Fruit fly (Drosophila melanogaster) whole organism, embryonic: ENCODE data around the gene kis.
A peak's percentile ranks its signal among the peaks of the same experiment; 100 is the strongest.

Experiments used
- ATbp ChIP-seq: fragments of 200-800 bp; sonication (Bioruptor generic); optimal IDR thresholded peaks from 2 replicates; lab custom pipeline; 2017; ENCODE audit warnings: missing biosample characterization, mild to moderate bottlenecking, missing genetic modification characterization, missing genetic modification reagents
- Asciz ChIP-seq: fragments of 200-800 bp; sonication (Bioruptor generic); optimal IDR thresholded peaks from 2 replicates; lab custom pipeline; 2017; ENCODE audit warnings: missing biosample characterization, mild to moderate bottlenecking, missing genetic modification characterization, missing genetic modification reagents
- CG1024 ChIP-seq: fragments of 200-800 bp; sonication (Bioruptor generic); IDR thresholded peaks from 2 replicates; pipeline ENCODE4 v1.3.6; 2022; ENCODE audit warnings: missing biosample characterization, missing genetic modification characterization
- CG10543 ChIP-seq: fragments of 200-800 bp; sonication (Bioruptor generic); optimal IDR thresholded peaks from 3 replicates; lab custom pipeline; 2017; ENCODE audit warnings: missing biosample characterization, mild to moderate bottlenecking, missing genetic modification characterization, moderate library complexity
- CG11504 ChIP-seq: fragments of 200-800 bp; sonication (Bioruptor generic); optimal IDR thresholded peaks from 3 replicates; lab custom pipeline; 2019; ENCODE audit warnings: missing biosample characterization, mild to moderate bottlenecking, missing genetic modification characterization, moderate library complexity
- CG12744 ChIP-seq: fragments of 200-800 bp; sonication (Bioruptor generic); optimal IDR thresholded peaks from 2 replicates; lab custom pipeline; 2016; ENCODE audit warnings: missing biosample characterization, missing genetic modification characterization
- CG15601 ChIP-seq: fragments of 200-800 bp; sonication (Bioruptor generic); optimal IDR thresholded peaks from 3 replicates; lab custom pipeline; 2019; ENCODE audit warnings: missing biosample characterization, mild to moderate bottlenecking, missing genetic modification characterization, moderate library complexity
- CG17802 ChIP-seq: fragments of 200-800 bp; sonication (Bioruptor generic); optimal IDR thresholded peaks from 2 replicates; lab custom pipeline; 2018; ENCODE audit warnings: missing biosample characterization, mild to moderate bottlenecking, missing genetic modification characterization, moderate library complexity
- CG2199 ChIP-seq: fragments of 200-800 bp; sonication (Bioruptor generic); IDR thresholded peaks from 3 replicates; pipeline ENCODE4 v1.3.6; 2022; ENCODE audit warnings: missing biosample characterization, missing genetic modification characterization
- CG2202 ChIP-seq: fragments of 200-800 bp; sonication (Bioruptor generic); optimal IDR thresholded peaks from 2 replicates; lab custom pipeline; 2018; ENCODE audit warnings: missing biosample characterization, mild to moderate bottlenecking, missing genetic modification characterization
- CG3065 ChIP-seq: fragments of 200-800 bp; sonication (Bioruptor generic); optimal IDR thresholded peaks from 2 replicates; lab custom pipeline; 2016; ENCODE audit warnings: missing biosample characterization, missing genetic modification characterization
- CG31441 ChIP-seq: fragments of 200-800 bp; sonication (Bioruptor generic); IDR thresholded peaks from 2 replicates; pipeline ENCODE4 v1.3.6; 2022; ENCODE audit warnings: missing biosample characterization, missing genetic modification characterization
- CG3726 ChIP-seq: fragments of 200-800 bp; sonication (Bioruptor generic); IDR thresholded peaks from 3 replicates; pipeline ENCODE4, ENCODE4 v1.3.6; 2022; ENCODE audit warnings: missing biosample characterization, missing genetic modification characterization
- CG4360 ChIP-seq: fragments of 200-800 bp; sonication (Bioruptor generic); IDR thresholded peaks from 2 replicates; pipeline ENCODE4 v1.3.6; 2022; ENCODE audit warnings: missing biosample characterization, missing genetic modification characterization
- CG7556 ChIP-seq: fragments of 200-800 bp; sonication (Bioruptor generic); optimal IDR thresholded peaks from 2 replicates; lab custom pipeline; 2017; ENCODE audit warnings: missing biosample characterization, mild to moderate bottlenecking, missing genetic modification characterization
- CG8359 ChIP-seq: fragments of 200-800 bp; sonication (Bioruptor generic); optimal IDR thresholded peaks from 2 replicates; lab custom pipeline; 2017; ENCODE audit warnings: missing biosample characterization, mild to moderate bottlenecking, missing genetic modification characterization, borderline replicate concordance
- Camta ChIP-seq: fragments of 200-800 bp; sonication (Bioruptor generic); optimal IDR thresholded peaks from 2 replicates; lab custom pipeline; 2016; ENCODE audit warnings: missing biosample characterization, missing genetic modification characterization
- D19A ChIP-seq: fragments of 200-800 bp; optimal IDR thresholded peaks from 3 replicates; lab custom pipeline; 2019; ENCODE audit warnings: missing biosample characterization, mild to moderate bottlenecking, missing genetic modification characterization, moderate library complexity
- Meics ChIP-seq: fragments of 200-800 bp; sonication (Bioruptor generic); optimal IDR thresholded peaks from 2 replicates; lab custom pipeline; 2017; ENCODE audit warnings: missing biosample characterization, mild to moderate bottlenecking, missing genetic modification characterization
- NC2α ChIP-seq: fragments of 200-800 bp; sonication (Bioruptor generic); optimal IDR thresholded peaks from 2 replicates; lab custom pipeline; 2016; ENCODE audit warnings: missing biosample characterization, missing genetic modification characterization
- Taf1 ChIP-seq: fragments of 200-800 bp; sonication (Bioruptor generic); IDR thresholded peaks from 2 replicates; pipeline ENCODE4 v1.3.6; 2022; ENCODE audit warnings: missing biosample characterization, missing genetic modification characterization
- abd-A ChIP-seq: fragments of 200-800 bp; sonication (Bioruptor generic); optimal IDR thresholded peaks from 3 replicates; lab custom pipeline; 2019; ENCODE audit warnings: missing biosample characterization, mild to moderate bottlenecking, missing genetic modification characterization, moderate library complexity
- caup ChIP-seq: fragments of 200-800 bp; sonication (Bioruptor generic); optimal IDR thresholded peaks from 3 replicates; lab custom pipeline; 2017; ENCODE audit warnings: missing biosample characterization, mild to moderate bottlenecking, missing genetic modification characterization, moderate library complexity; ENCODE audit not compliant: severe bottlenecking
- ewg ChIP-seq: fragments of 200-800 bp; sonication (Bioruptor generic); optimal IDR thresholded peaks from 3 replicates; lab custom pipeline; 2017; ENCODE audit warnings: mild to moderate bottlenecking, missing biosample characterization, missing genetic modification reagents, missing genetic modification characterization
- nerfin-1 ChIP-seq: fragments of 200-800 bp; sonication (Bioruptor generic); optimal IDR thresholded peaks from 3 replicates; lab custom pipeline; 2019; ENCODE audit warnings: missing biosample characterization, mild to moderate bottlenecking, missing genetic modification characterization, moderate library complexity
- onecut ChIP-seq: fragments of 200-800 bp; sonication (Bioruptor generic); IDR thresholded peaks from 2 replicates; pipeline ENCODE4 v1.3.6; 2022; ENCODE audit warnings: missing biosample characterization, missing genetic modification characterization
- pita ChIP-seq: fragments of 200-800 bp; sonication (Bioruptor generic); optimal IDR thresholded peaks from 2 replicates; lab custom pipeline; 2017; ENCODE audit warnings: missing biosample characterization, mild to moderate bottlenecking, missing genetic modification characterization
- scrt ChIP-seq: fragments of 200-800 bp; sonication (Bioruptor generic); optimal IDR thresholded peaks from 2 replicates; lab custom pipeline; 2018; ENCODE audit warnings: missing biosample characterization, mild to moderate bottlenecking, missing genetic modification characterization, moderate library complexity
- sd ChIP-seq: fragments of 200-800 bp; sonication (Bioruptor generic); optimal IDR thresholded peaks from 3 replicates; lab custom pipeline; 2018; ENCODE audit warnings: missing biosample characterization, mild to moderate bottlenecking, missing genetic modification characterization, moderate library complexity
- sens-2 ChIP-seq: fragments of 200-800 bp; sonication (Bioruptor generic); IDR thresholded peaks from 2 replicates; pipeline ENCODE4 v1.3.6; 2022; ENCODE audit warnings: missing biosample characterization, missing genetic modification characterization
- seq ChIP-seq: fragments of 200-800 bp; sonication (Bioruptor generic); IDR thresholded peaks from 2 replicates; pipeline ENCODE4 v1.3.6; 2022; ENCODE audit warnings: missing biosample characterization, missing genetic modification characterization
- sim ChIP-seq: fragments of 200-800 bp; sonication (Bioruptor generic); IDR thresholded peaks from 2 replicates; pipeline ENCODE4 v1.3.6; 2022; ENCODE audit warnings: missing biosample characterization, missing genetic modification characterization
- sima ChIP-seq: fragments of 200-800 bp; sonication (Bioruptor generic); optimal IDR thresholded peaks from 2 replicates; lab custom pipeline; 2016; ENCODE audit warnings: missing biosample characterization, missing genetic modification characterization
- slp2 ChIP-seq: fragments of 200-800 bp; sonication (Bioruptor generic); optimal IDR thresholded peaks from 2 replicates; lab custom pipeline; 2016; ENCODE audit warnings: missing biosample characterization, missing genetic modification characterization
- sob ChIP-seq: fragments of 200-800 bp; sonication (Bioruptor generic); IDR thresholded peaks from 2 replicates; pipeline ENCODE4 v1.3.6; 2022; ENCODE audit warnings: missing biosample characterization, missing genetic modification characterization
- sug ChIP-seq: fragments of 200-800 bp; optimal IDR thresholded peaks from 2 replicates; lab custom pipeline; 2019; ENCODE audit warnings: missing biosample characterization, mild to moderate bottlenecking, missing genetic modification characterization, moderate library complexity
- tap ChIP-seq: fragments of 200-800 bp; optimal IDR thresholded peaks from 3 replicates; lab custom pipeline; 2019; ENCODE audit warnings: missing biosample characterization, mild to moderate bottlenecking, missing genetic modification characterization, moderate library complexity
- tup ChIP-seq: fragments of 200-800 bp; sonication (Bioruptor generic); optimal IDR thresholded peaks from 2 replicates; lab custom pipeline; 2016; ENCODE audit warnings: missing biosample characterization, mild to moderate bottlenecking, missing genetic modification characterization, moderate library complexity
- tx ChIP-seq: fragments of 200-800 bp; sonication (Bioruptor generic); optimal IDR thresholded peaks from 2 replicates; lab custom pipeline; 2016; ENCODE audit warnings: missing biosample characterization, missing genetic modification characterization

The kis gene

DNA sequence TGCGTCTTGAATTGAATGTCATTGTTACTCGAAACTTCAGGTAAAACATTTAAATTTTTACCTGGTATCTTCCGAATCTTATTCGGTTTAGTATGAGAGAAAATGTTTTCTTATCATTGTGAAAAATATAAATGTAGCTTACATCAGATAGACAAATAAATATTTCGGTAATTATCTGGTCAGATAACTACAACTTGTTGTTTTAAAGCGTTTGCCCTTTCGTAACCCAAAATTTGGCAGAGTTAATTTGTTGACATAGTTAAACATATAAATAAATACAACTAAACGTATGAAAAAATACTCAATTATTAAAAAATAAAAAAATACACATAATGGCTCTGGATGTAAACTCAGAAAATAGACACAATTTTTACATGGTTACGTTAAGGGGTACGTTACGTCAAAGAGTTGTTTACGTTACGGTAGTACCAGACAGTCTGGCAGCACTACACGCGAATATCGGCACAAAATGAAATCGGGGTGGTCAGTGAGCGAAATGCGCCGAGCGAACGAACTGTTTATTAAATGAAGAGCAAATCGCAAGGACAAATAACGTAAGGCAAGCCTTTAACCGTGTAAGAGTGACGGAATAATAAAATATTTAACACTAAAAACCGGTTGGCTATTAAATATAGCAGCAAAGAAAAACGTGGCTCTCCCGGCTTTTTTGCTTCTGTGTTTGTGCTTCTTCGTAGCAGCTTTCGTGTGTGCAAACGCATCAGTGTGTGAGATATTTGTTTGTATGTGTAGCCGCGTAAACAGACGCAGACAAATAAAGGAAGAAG is 68.1 kb downstream of the kis start (continued):
- TF ChIP-seq caup (GFP tag; lab: Kevin White, UChicago) (no peak), Asciz (no peak), CG3726 (GFP tag; lab: Robert Waterston, UW) (no peak), Taf1 (GFP tag; lab: Robert Waterston, UW) (no peak), D19A (peak; percentile 6), CG8359 (GFP tag; lab: Kevin White, UChicago) (no peak), sd (tag; lab: Kevin White, UChicago) (no peak), sens-2 (GFP tag; lab: Robert Waterston, UW) (no peak), seq (GFP tag; lab: Robert Waterston, UW) (no peak), abd-A (tag; lab: Kevin White, UChicago) (no peak), Camta (no peak), CG1024 (GFP tag; lab: Robert Waterston, UW) (no peak), sug (tag; lab: Kevin White, UChicago) (no peak), tap (no peak), CG12744 (no peak), CG10543 (GFP tag; lab: Kevin White, UChicago) (no peak), sima (GFP tag; lab: Kevin White, UChicago) (no peak), CG7556 (GFP tag; lab: Kevin White, UChicago) (no peak), ATbp (GFP tag; lab: Kevin White, UChicago) (no peak), CG2202 (tag; lab: Kevin White, UChicago) (no peak), CG17802 (tag; lab: Kevin White, UChicago) (no peak), CG15601 (tag; lab: Kevin White, UChicago) (no peak), NC2α (GFP tag; lab: Kevin White, UChicago) (no peak), Meics (no peak), pita (GFP tag; lab: Kevin White, UChicago) (no peak)

- TF ChIP-seq ewg (GFP tag; lab: Kevin White, UChicago) = peak; percentile 51
- peak; percentile 83 for TF ChIP-seq onecut (GFP tag; lab: Robert Waterston, UW)
- TF ChIP-seq CG4360 = 0 out of 2 replicates have a peak, but pooled peaks have one; percentile 36
- TF ChIP-seq sim (GFP tag; lab: Robert Waterston, UW) = no peak
- TF ChIP-seq CG31441 (GFP tag; lab: Robert Waterston, UW) = no peak
- peak; percentile 84 for TF ChIP-seq abd-A (tag; lab: Kevin White, UChicago)
- TF ChIP-seq tx = no peak
- TF ChIP-seq nerfin-1 (tag; lab: Kevin White, UChicago) = peak; percentile 3
- no peak for TF ChIP-seq slp2 (GFP tag; lab: Kevin White, UChicago)
- 0 out of 3 replicates have a peak, but pooled peaks have one; percentile 27 for TF ChIP-seq CG2199 (GFP tag; lab: Robert Waterston, UW)
- no peak for TF ChIP-seq CG3065 (GFP tag; lab: Kevin White, UChicago)
- peak; percentile 94 for TF ChIP-seq CG11504 (tag; lab: Kevin White, UChicago)
- TF ChIP-seq tup (GFP tag; lab: Kevin White, UChicago) = no peak
- peak; percentile 86 for TF ChIP-seq scrt (GFP tag; lab: Kevin White, UChicago)
- TF ChIP-seq sob (GFP tag; lab: Robert Waterston, UW) = no peak
Observed at dm6 chr2L:181020-181419, 69.6 kb downstream of the kis start.
